Fruit fly (Drosophila melanogaster): Measurements from ENCODE around the gene CG9799.

The CG9799 gene

DNA sequence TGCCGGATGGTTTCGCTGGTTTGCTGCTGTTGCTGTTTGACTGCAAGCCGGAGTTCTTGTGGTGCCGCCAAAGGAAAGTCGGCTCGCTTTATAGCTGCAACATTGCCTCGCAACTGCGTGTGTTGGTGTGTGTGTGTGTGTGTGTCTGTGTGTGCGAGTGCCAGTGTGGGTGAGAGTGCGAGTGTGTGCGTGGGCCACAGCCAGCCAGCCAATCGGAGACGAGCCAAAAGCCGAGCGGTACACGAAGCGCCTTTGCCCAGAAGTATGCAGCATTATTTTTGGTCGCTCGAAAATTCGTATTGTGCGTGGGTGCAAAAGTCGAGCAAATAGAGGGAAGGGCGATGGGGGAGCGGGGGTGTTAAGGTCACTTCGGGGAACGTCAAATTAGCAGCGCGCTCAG is 6.6 kb upstream of the CG9799 start, which contains the start of gene CCHa2:
Gene CCHa2, minus strand, starts transcription at position 65 of the 400 bp plus-strand sequence.
- no peak for TF ChIP-seq bab1 (GFP tag; optimal IDR thresholded peaks at IDR 0.05)
- TF ChIP-seq Hr96 (GFP tag; optimal IDR thresholded peaks at IDR 0.05), result no peak
- no peak for TF ChIP-seq CG5204 (GFP tag; optimal IDR thresholded peaks at IDR 0.05)
- TF ChIP-seq tj (GFP tag; optimal IDR thresholded peaks at IDR 0.05), result no peak
- TF ChIP-seq Mnt (GFP tag; optimal IDR thresholded peaks at IDR 0.05), result no peak
- TF ChIP-seq cnc (optimal IDR thresholded peaks at IDR 0.05), result no peak
- no peak for TF ChIP-seq Crg-1 (GFP tag; optimal IDR thresholded peaks at IDR 0.05)
- no peak for TF ChIP-seq CG7101 (tag; optimal IDR thresholded peaks at IDR 0.05)

DNA sequence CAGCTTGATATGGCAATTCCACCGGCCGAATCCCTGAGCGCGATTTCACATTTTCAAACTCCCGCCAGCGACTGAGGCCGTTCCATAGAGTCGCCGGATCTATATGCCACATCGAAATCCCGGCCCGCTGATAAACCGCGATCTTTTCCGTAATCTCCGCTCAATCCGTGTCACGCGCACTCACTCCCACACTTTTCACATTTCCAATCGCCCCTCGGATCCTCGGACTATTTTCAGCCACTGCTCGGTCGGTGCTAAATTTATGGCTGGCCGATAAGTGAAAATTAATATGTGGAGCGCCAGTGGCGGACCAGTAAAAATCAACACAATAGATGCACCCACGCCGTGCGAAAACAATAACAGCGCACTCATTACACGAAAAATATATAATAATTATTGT is 4.5 kb upstream of the CG9799 start:
- TF ChIP-seq CG14711 (tag; optimal IDR thresholded peaks at IDR 0.05) (no peak), Mnt (GFP tag; optimal IDR thresholded peaks at IDR 0.05) (no peak), CG5204 (GFP tag; optimal IDR thresholded peaks at IDR 0.05) (no peak), kay (GFP tag; ENCODE audit: borderline replicate concordance) (no peak), CG33017 (tag; optimal IDR thresholded peaks at IDR 0.05) (no peak), CG1620 (GFP tag; optimal IDR thresholded peaks at IDR 0.05) (no peak)

DNA sequence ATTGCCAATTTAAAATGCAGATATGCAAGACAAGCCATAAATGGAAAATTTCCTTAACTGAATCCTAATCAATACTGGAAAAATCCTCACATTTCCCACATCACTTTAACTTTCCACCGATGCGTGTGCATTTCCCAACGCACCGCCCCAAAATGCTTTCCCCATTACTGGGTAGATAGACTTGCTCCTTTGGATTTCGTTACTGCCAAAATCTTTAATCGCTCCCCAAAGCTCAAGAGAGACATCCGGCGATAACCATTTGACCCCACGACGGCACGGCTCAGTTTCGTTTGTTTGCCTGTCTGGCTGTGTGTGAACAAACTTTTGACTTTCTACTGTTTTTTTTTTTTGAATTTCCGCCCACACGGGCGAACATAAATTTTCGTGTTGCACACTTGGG is 2.0 kb upstream of the CG9799 start:
- TF ChIP-seq cic (GFP tag; optimal IDR thresholded peaks at IDR 0.05) (no peak), ovo (GFP tag; optimal IDR thresholded peaks at IDR 0.05) (no peak), CG5204 (GFP tag; optimal IDR thresholded peaks at IDR 0.05) (no peak), pad (GFP tag; optimal IDR thresholded peaks at IDR 0.05) (no peak), kay (GFP tag; ENCODE audit: borderline replicate concordance) (no peak), CG1620 (GFP tag; optimal IDR thresholded peaks at IDR 0.05) (no peak), CG12768 (GFP tag; optimal IDR thresholded peaks at IDR 0.05) (no peak), Mnt (GFP tag; optimal IDR thresholded peaks at IDR 0.05) (no peak), CG14711 (tag; optimal IDR thresholded peaks at IDR 0.05) (no peak), bab1 (GFP tag; optimal IDR thresholded peaks at IDR 0.05) (no peak)

DNA sequence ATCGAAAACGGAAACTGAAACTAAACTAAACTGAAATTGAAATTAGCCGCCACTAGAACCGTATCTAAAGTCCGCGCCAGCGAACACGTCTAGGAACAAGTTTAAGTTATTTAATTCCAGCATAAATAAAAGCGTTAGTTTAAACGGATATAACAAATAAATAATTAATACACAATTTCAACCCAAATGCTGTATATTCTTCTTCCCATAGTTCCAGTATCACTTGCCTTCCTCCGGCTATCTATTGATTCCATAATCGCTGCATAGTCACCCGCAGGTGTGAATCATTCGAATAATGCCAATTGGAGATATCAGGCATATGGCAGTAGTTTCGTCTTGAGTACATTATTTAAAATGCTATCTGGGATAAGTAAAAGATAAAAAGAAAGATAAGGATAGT is 3.4 kb downstream of the CG9799 start:
- TF ChIP-seq CG14711 (tag; optimal IDR thresholded peaks at IDR 0.05) (no peak), kay (GFP tag; ENCODE audit: borderline replicate concordance) (peak; percentile 91)

DNA sequence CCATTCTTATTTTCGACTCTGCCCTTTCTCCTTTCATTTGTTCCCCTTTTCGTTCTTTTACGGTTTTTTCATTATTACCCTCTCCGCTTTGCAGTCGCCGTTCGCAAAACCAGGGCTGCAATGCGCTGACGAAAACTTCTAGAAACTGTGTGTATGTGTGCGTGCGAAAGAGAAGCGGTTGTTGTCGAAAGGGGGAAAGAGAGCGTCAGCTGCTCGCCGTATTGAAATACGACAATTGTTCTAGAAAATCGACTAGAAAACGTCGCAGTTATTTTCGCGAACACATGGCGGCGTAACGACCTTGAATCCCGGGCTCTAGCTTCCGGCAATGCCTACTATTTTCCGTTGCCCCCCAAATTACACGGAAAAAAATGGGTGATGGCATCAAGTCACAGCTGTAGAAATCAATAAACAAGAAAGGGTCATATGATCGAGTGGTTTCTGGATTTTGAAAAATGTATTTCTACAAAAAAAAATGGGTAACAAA is 5.8 kb downstream of the CG9799 start:
- TF ChIP-seq ovo (GFP tag; optimal IDR thresholded peaks at IDR 0.05) (peak; percentile 15), bab1 (GFP tag; optimal IDR thresholded peaks at IDR 0.05) (peak; percentile 3), Clk (GFP tag; optimal IDR thresholded peaks at IDR 0.05) (no peak), pad (GFP tag; optimal IDR thresholded peaks at IDR 0.05) (peak; percentile 92), tj (GFP tag; optimal IDR thresholded peaks at IDR 0.05) (no peak), CG11617 (GFP tag; optimal IDR thresholded peaks at IDR 0.05) (peak; percentile 50), CG12768 (GFP tag; optimal IDR thresholded peaks at IDR 0.05) (peak; percentile 21), CG14711 (tag; optimal IDR thresholded peaks at IDR 0.05) (peak; percentile 22), Mnt (GFP tag; optimal IDR thresholded peaks at IDR 0.05) (peak; percentile 86), cic (GFP tag; optimal IDR thresholded peaks at IDR 0.05) (peak; percentile 32), CG7101 (tag; optimal IDR thresholded peaks at IDR 0.05) (peak; percentile 23), CG33017 (tag; optimal IDR thresholded peaks at IDR 0.05) (peak; percentile 31), Crg-1 (GFP tag; optimal IDR thresholded peaks at IDR 0.05) (no peak), kay (GFP tag; ENCODE audit: borderline replicate concordance) (peak; percentile 93)

DNA sequence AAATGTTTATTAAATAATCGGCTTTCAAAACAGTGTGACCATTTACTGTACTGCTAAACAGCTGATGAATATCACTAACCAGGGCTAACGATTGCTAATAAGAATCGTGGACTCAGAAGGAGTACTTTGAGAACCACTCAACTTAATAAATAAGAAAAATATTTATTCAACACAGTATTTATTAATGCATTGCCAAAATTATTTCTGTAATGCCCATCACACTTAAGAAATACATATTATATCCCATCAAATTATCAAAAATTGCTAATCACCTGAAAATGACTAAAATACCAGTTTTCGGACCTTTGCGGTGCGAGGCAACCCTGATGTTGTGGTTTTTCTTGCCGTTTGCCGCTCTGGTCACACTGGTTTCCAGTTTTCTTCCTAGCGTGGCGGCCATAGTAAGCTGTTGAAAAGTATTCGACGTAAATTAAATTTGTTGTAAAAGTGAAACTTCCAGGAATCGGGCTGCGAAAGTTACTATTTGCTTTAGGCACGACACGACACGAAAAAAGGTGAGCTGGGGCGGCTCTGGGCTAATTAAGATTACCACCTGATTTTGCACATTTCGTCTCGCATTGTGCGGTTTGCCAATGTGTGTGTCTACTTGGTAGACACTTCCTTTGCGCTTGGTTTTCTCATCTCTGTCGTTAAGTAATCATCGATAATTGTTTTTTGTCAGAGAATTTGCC is 6.6 kb downstream of the CG9799 start, which contains the start of the genes mRpS21 and Droj2:
Gene mRpS21, minus strand, starts transcription at position 66 of the 692 bp plus-strand sequence.
Gene Droj2, plus strand, starts transcription at position 363 of the 692 bp plus-strand sequence.
- TF ChIP-seq CG1620 (GFP tag; optimal IDR thresholded peaks at IDR 0.05), result peak; percentile 71
- peak; percentile 47 for TF ChIP-seq CG7045 (GFP tag; optimal IDR thresholded peaks at IDR 0.05)
- peak; percentile 40 for TF ChIP-seq tj (GFP tag; optimal IDR thresholded peaks at IDR 0.05)
- no peak for TF ChIP-seq kay (GFP tag; ENCODE audit: borderline replicate concordance)
- peak; percentile 63 for TF ChIP-seq Crg-1 (GFP tag; optimal IDR thresholded peaks at IDR 0.05)
- TF ChIP-seq cic (GFP tag; optimal IDR thresholded peaks at IDR 0.05), result no peak
- peak; percentile 30 for TF ChIP-seq Mnt (GFP tag; optimal IDR thresholded peaks at IDR 0.05)
- peak; percentile 37 for TF ChIP-seq ovo (GFP tag; optimal IDR thresholded peaks at IDR 0.05)
- peak; percentile 80 for TF ChIP-seq toe (GFP tag; optimal IDR thresholded peaks at IDR 0.05)
- peak; percentile 25 for TF ChIP-seq pad (GFP tag; optimal IDR thresholded peaks at IDR 0.05)
- TF ChIP-seq CG12768 (GFP tag; optimal IDR thresholded peaks at IDR 0.05), result peak; percentile 39
- TF ChIP-seq CG7101 (tag; optimal IDR thresholded peaks at IDR 0.05), result peak; percentile 68
- TF ChIP-seq bab1 (GFP tag; optimal IDR thresholded peaks at IDR 0.05), result peak; percentile 66
- TF ChIP-seq Hr96 (GFP tag; optimal IDR thresholded peaks at IDR 0.05), result no peak
- TF ChIP-seq CG11617 (GFP tag; optimal IDR thresholded peaks at IDR 0.05), result peak; percentile 39
- TF ChIP-seq CG5204 (GFP tag; optimal IDR thresholded peaks at IDR 0.05), result peak; percentile 82
- TF ChIP-seq Clk (GFP tag; optimal IDR thresholded peaks at IDR 0.05), result peak; percentile 56
- no peak for TF ChIP-seq cnc (optimal IDR thresholded peaks at IDR 0.05)
- TF ChIP-seq CG33017 (tag; optimal IDR thresholded peaks at IDR 0.05), result peak; percentile 34
- peak; percentile 92 for TF ChIP-seq CG14711 (tag; optimal IDR thresholded peaks at IDR 0.05)

DNA sequence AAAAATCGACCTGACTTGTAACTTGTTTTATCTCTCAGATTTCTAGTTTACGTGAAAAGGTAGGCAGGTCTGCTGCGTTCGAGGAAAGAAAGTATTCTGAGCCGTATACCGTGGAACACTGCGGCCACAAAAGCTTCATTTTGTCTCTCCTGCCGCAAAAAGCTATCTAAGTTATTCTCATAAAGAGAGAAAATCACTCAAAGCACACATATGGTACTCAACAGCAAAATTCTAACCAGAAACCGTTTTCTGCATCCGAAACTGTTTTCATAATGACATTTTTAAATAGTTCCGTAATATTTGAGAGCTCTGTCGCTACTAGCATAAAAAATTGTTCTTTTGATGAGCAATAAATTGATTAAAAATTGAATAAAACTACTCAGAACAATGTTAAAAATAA is 8.8 kb downstream of the CG9799 start, which contains the start of the genes CG9813 and CG8870:
Gene CG9813, minus strand, starts transcription at position 101 of the 400 bp plus-strand sequence.
Gene CG8870, plus strand, starts transcription at position 168 of the 400 bp plus-strand sequence.
- TF ChIP-seq kay (GFP tag; ENCODE audit: borderline replicate concordance), result no peak
- TF ChIP-seq CG14711 (tag; optimal IDR thresholded peaks at IDR 0.05), result no peak
- TF ChIP-seq tj (GFP tag; optimal IDR thresholded peaks at IDR 0.05), result no peak
- no peak for TF ChIP-seq ovo (GFP tag; optimal IDR thresholded peaks at IDR 0.05)
- no peak for TF ChIP-seq Crg-1 (GFP tag; optimal IDR thresholded peaks at IDR 0.05)
- no peak for TF ChIP-seq CG5204 (GFP tag; optimal IDR thresholded peaks at IDR 0.05)
- TF ChIP-seq cnc (optimal IDR thresholded peaks at IDR 0.05), result no peak
- TF ChIP-seq pad (GFP tag; optimal IDR thresholded peaks at IDR 0.05), result no peak
